Worm (Caenorhabditis elegans) whole organism, midembryonic: ENCODE results near the gene sru-25.

ENCODE experiments used
- T22C8.4 ChIP-seq: fragments of 200-800 bp; sonication (Bioruptor generic); IDR thresholded peaks from 2 replicates; pipeline ENCODE4 v1.3.6; 2022; ENCODE audit warnings: missing genetic modification characterization, missing compliant biosample characterization
- cog-1 ChIP-seq: sonication (generic microtip); optimal IDR thresholded peaks from 2 replicates; lab custom pipeline; 2016; ENCODE audit warnings: missing genetic modification characterization, missing compliant biosample characterization
- flt-1 ChIP-seq: fragments of 200-800 bp; sonication (Bioruptor generic); IDR thresholded peaks from 2 replicates; pipeline ENCODE4 v1.3.6; 2022; ENCODE audit warnings: missing genetic modification characterization, missing compliant biosample characterization
- klf-2 ChIP-seq: fragments of 200-800 bp; sonication (Bioruptor generic); conservative IDR thresholded peaks from 2 replicates; pipeline ENCODE4 v1.3.6; 2022; ENCODE audit warnings: missing genetic modification reagents, missing genetic modification characterization, missing compliant biosample characterization
- med-1 ChIP-seq: sonication (generic microtip); optimal IDR thresholded peaks from 2 replicates; lab custom pipeline; 2017; ENCODE audit warnings: missing genetic modification characterization, mild to moderate bottlenecking, missing compliant biosample characterization, antibody characterized with exemption, missing genetic modification reagents; ENCODE audit not compliant: insufficient read depth
- ref-1 ChIP-seq: fragments of 200-800 bp; sonication (Bioruptor generic); conservative IDR thresholded peaks from 2 replicates; pipeline ENCODE4 v1.3.6; 2022; ENCODE audit warnings: missing genetic modification reagents, missing genetic modification characterization, missing compliant biosample characterization
- tab-1 ChIP-seq: fragments of 200-800 bp; sonication (Bioruptor generic); IDR thresholded peaks from 2 replicates; pipeline ENCODE4 v1.3.6; 2022; ENCODE audit warnings: missing genetic modification characterization, missing compliant biosample characterization
- ztf-23 ChIP-seq: fragments of 200-800 bp; sonication (Bioruptor generic); IDR thresholded peaks from 2 replicates; pipeline ENCODE4 v1.3.6; 2022; ENCODE audit warnings: missing genetic modification reagents, missing genetic modification characterization, missing compliant biosample characterization
- ztf-29 ChIP-seq: fragments of 200-800 bp; sonication (Bioruptor generic); IDR thresholded peaks from 2 replicates; pipeline ENCODE4 v1.3.6; 2022; ENCODE audit warnings: missing genetic modification reagents, missing genetic modification characterization, missing compliant biosample characterization

The sru-25 gene

ce11 chrV:626321-626720, 47.8 kb downstream of the sru-25 start, which contains the start of gene F48G7.7:
Gene F48G7.7, minus strand, starts transcription at chrV:626421.
- TF ChIP-seq klf-2 (GFP tag; lab: Robert Waterston, UW) (no peak), ztf-29 (GFP tag; lab: Robert Waterston, UW) (no peak), ref-1 (no peak), tab-1 (GFP tag; lab: Robert Waterston, UW) (no peak), flt-1 (GFP tag; lab: Robert Waterston, UW) (no peak), ztf-23 (GFP tag; lab: Robert Waterston, UW) (no peak), med-1 (GFP tag; lab: Kevin White, UChicago) (no peak), cog-1 (tag; lab: Kevin White, UChicago) (no peak), T22C8.4 (no peak)

- TF ChIP-seq flt-1 (GFP tag; lab: Robert Waterston, UW) = no peak
- TF ChIP-seq ztf-29 (GFP tag; lab: Robert Waterston, UW) = no peak
- TF ChIP-seq klf-2 (GFP tag; lab: Robert Waterston, UW) = no peak
- no peak for TF ChIP-seq tab-1 (GFP tag; lab: Robert Waterston, UW)
- no peak for TF ChIP-seq ref-1
- no peak for TF ChIP-seq ztf-23 (GFP tag; lab: Robert Waterston, UW)
- TF ChIP-seq cog-1 (tag; lab: Kevin White, UChicago) = no peak
Measured at ce11 chrV:624922-625321, 49.2 kb downstream of the sru-25 start, which contains the start of gene srt-17. Gene srt-17, minus strand, starts transcription at chrV:625022.

- TF ChIP-seq ztf-29 (GFP tag; lab: Robert Waterston, UW) (no peak), flt-1 (GFP tag; lab: Robert Waterston, UW) (no peak), tab-1 (GFP tag; lab: Robert Waterston, UW) (no peak), ref-1 (no peak), T22C8.4 (no peak), klf-2 (GFP tag; lab: Robert Waterston, UW) (no peak), med-1 (GFP tag; lab: Kevin White, UChicago) (no peak), cog-1 (tag; lab: Kevin White, UChicago) (no peak), ztf-23 (GFP tag; lab: Robert Waterston, UW) (no peak)
Measured at ce11 chrV:622902-623301, 51.2 kb downstream of the sru-25 start, which contains the start of gene F48G7.5. Gene F48G7.5, minus strand, starts transcription at chrV:622935.
